Worm (Caenorhabditis elegans) whole organism, L4/young adult: ENCODE data around the gene ceh-91.

Source experiments
- W03F9.2 ChIP-seq: fragments of 150-350 bp; optimal IDR thresholded peaks from 2 replicates; lab custom pipeline; 2014; ENCODE audit warnings: missing biosample characterization, missing genetic modification characterization
- him-1 ChIP-seq: sonication (generic microtip); optimal IDR thresholded peaks from 2 replicates; lab custom pipeline; 2016; ENCODE audit warnings: missing genotype, missing genetic modification reagents, missing genetic modification characterization, missing compliant biosample characterization

ce11 chrIII:11580428-11580885 is 36.1 kb upstream of the ceh-91 start, which contains the start of gene Y66D12A.7:
- TF ChIP-seq him-1 (tag; lab: Kevin White, UChicago): no peak
- no peak for TF ChIP-seq W03F9.2 (tag; lab: Kevin White, UChicago)
